Worm (Caenorhabditis elegans) whole organism, L3 larva: ENCODE measurements around the gene F58A3.4.

Source experiments
- R02D3.7 ChIP-seq: fragments of 150-350 bp; optimal IDR thresholded peaks from 2 replicates; lab custom pipeline; 2014; ENCODE audit warnings: missing biosample characterization, missing genetic modification characterization
- ZK546.5 ChIP-seq: sonication (generic microtip); optimal IDR thresholded peaks from 2 replicates; lab custom pipeline; 2017; ENCODE audit warnings: missing biosample characterization, missing genetic modification characterization
- ama-1 ChIP-seq: fragments of 150-350 bp; optimal IDR thresholded peaks from 2 replicates; lab custom pipeline; 2018
- ceh-16 ChIP-seq: sonication (generic microtip); optimal IDR thresholded peaks from 2 replicates; lab custom pipeline; 2017; ENCODE audit warnings: missing biosample characterization, missing genetic modification characterization
- ceh-28 ChIP-seq: fragments of 150-350 bp; optimal IDR thresholded peaks from 2 replicates; lab custom pipeline; 2014; ENCODE audit warnings: missing biosample characterization, missing genetic modification reagents, missing genetic modification characterization
- ceh-82 ChIP-seq: fragments of 150-350 bp; optimal IDR thresholded peaks from 2 replicates; lab custom pipeline; 2014; ENCODE audit warnings: missing biosample characterization, missing genetic modification characterization
- daf-12 ChIP-seq: fragments of 150-350 bp; optimal IDR thresholded peaks from 2 replicates; lab custom pipeline; 2014; ENCODE audit warnings: missing biosample characterization, missing genetic modification reagents, missing genetic modification characterization
- egl-5 ChIP-seq: fragments of 150-350 bp; optimal IDR thresholded peaks from 2 replicates; lab custom pipeline; 2017; ENCODE audit warnings: missing biosample characterization, missing genetic modification reagents, missing genetic modification characterization, inconsistent platforms
- elt-1 ChIP-seq: fragments of 150-350 bp; optimal IDR thresholded peaks from 2 replicates; lab custom pipeline; 2014; ENCODE audit warnings: missing biosample characterization, missing genetic modification characterization
- elt-2 ChIP-seq: sonication (generic microtip); optimal IDR thresholded peaks from 2 replicates; lab custom pipeline; 2016; ENCODE audit warnings: missing genetic modification reagents, mild to moderate bottlenecking, missing genetic modification characterization, missing compliant biosample characterization
- elt-3 ChIP-seq, 3 experiments: fragments of 150-350 bp in 1 of 3; sonication (generic microtip) in 2 of 3; optimal IDR thresholded peaks; 2 replicates in 2 of 3; 4 replicates in 1 of 3; lab custom pipeline; 2014 to 2017; ENCODE audit warnings: missing biosample characterization in 3 of 3, missing genetic modification characterization in 3 of 3
- eor-1 ChIP-seq, 2 experiments: fragments of 150-350 bp; optimal IDR thresholded peaks; 2 replicates each; lab custom pipeline; 2014 to 2018; ENCODE audit warnings: missing biosample characterization in 2 of 2, missing genetic modification characterization in 2 of 2
- fkh-2 ChIP-seq: fragments of 150-350 bp; optimal IDR thresholded peaks from 2 replicates; lab custom pipeline; 2014; ENCODE audit warnings: missing biosample characterization, missing genetic modification reagents, missing genetic modification characterization
- fos-1 ChIP-seq: fragments of 150-350 bp; optimal IDR thresholded peaks from 2 replicates; lab custom pipeline; 2014; ENCODE audit warnings: missing biosample characterization, missing genetic modification characterization
- hmg-11 ChIP-seq: sonication (generic microtip); optimal IDR thresholded peaks from 2 replicates; lab custom pipeline; 2016; ENCODE audit warnings: missing genetic modification characterization, missing compliant biosample characterization
- jun-1 ChIP-seq: fragments of 150-350 bp; optimal IDR thresholded peaks from 2 replicates; lab custom pipeline; 2014; ENCODE audit warnings: missing biosample characterization, missing genetic modification reagents, missing genetic modification characterization
- lin-15B ChIP-seq: fragments of 150-350 bp; optimal IDR thresholded peaks from 2 replicates; lab custom pipeline; 2014; ENCODE audit warnings: missing biosample characterization, missing genetic modification characterization
- lin-39 ChIP-seq: fragments of 150-350 bp; optimal IDR thresholded peaks from 2 replicates; lab custom pipeline; 2018; ENCODE audit warnings: missing biosample characterization, missing genetic modification reagents, missing genetic modification characterization
- lsy-12 ChIP-seq: sonication (generic microtip); optimal IDR thresholded peaks from 2 replicates; lab custom pipeline; 2016; ENCODE audit warnings: mild to moderate bottlenecking, missing genetic modification characterization, missing compliant biosample characterization
- mdl-1 ChIP-seq: fragments of 150-350 bp; optimal IDR thresholded peaks from 2 replicates; lab custom pipeline; 2014; ENCODE audit warnings: missing biosample characterization, missing genetic modification characterization
- mml-1 ChIP-seq: fragments of 150-350 bp; sonication (generic microtip); optimal IDR thresholded peaks from 3 replicates; lab custom pipeline; 2014; ENCODE audit warnings: missing biosample characterization, missing genetic modification characterization
- nfya-1 ChIP-seq: sonication (generic microtip); optimal IDR thresholded peaks from 2 replicates; lab custom pipeline; 2017; ENCODE audit warnings: missing genetic modification characterization, mild to moderate bottlenecking, missing compliant biosample characterization, antibody characterized with exemption, moderate library complexity; ENCODE audit not compliant: insufficient read depth
- nhr-12 ChIP-seq: fragments of 150-350 bp; optimal IDR thresholded peaks from 2 replicates; lab custom pipeline; 2014; ENCODE audit warnings: missing biosample characterization, missing genetic modification characterization
- nhr-23 ChIP-seq: fragments of 150-350 bp; optimal IDR thresholded peaks from 2 replicates; lab custom pipeline; 2014; ENCODE audit warnings: missing biosample characterization, missing genetic modification reagents, missing genetic modification characterization
- nhr-28 ChIP-seq: fragments of 150-350 bp; optimal IDR thresholded peaks from 2 replicates; lab custom pipeline; 2014; ENCODE audit warnings: missing biosample characterization, missing genetic modification characterization
- nhr-43 ChIP-seq: sonication (generic microtip); optimal IDR thresholded peaks from 2 replicates; lab custom pipeline; 2016; ENCODE audit warnings: mild to moderate bottlenecking, missing genetic modification characterization, missing compliant biosample characterization; ENCODE audit not compliant: poor library complexity, severe bottlenecking
- pha-4 ChIP-seq: fragments of 150-350 bp; optimal IDR thresholded peaks from 2 replicates; lab custom pipeline; 2014; ENCODE audit warnings: missing biosample characterization, missing genetic modification reagents, missing genetic modification characterization
- pqm-1 ChIP-seq: fragments of 150-350 bp; optimal IDR thresholded peaks from 2 replicates; lab custom pipeline; 2017; ENCODE audit warnings: missing biosample characterization, missing genetic modification characterization, inconsistent platforms
- skn-1 ChIP-seq: fragments of 150-350 bp; optimal IDR thresholded peaks from 2 replicates; lab custom pipeline; 2014; ENCODE audit warnings: missing biosample characterization, missing genetic modification characterization
- snpc-4 ChIP-seq: fragments of 150-350 bp; optimal IDR thresholded peaks from 2 replicates; lab custom pipeline; 2014; ENCODE audit warnings: missing biosample characterization, missing genetic modification characterization
- unc-39 ChIP-seq: sonication (generic microtip); optimal IDR thresholded peaks from 4 replicates; lab custom pipeline; 2017; ENCODE audit warnings: missing biosample characterization, missing genetic modification characterization
- unc-62 ChIP-seq: fragments of 150-350 bp; sonication (generic microtip); optimal IDR thresholded peaks from 4 replicates; lab custom pipeline; 2014; ENCODE audit warnings: missing biosample characterization, missing genetic modification reagents, missing genetic modification characterization
- zag-1 ChIP-seq: fragments of 150-350 bp; optimal IDR thresholded peaks from 2 replicates; lab custom pipeline; 2014; ENCODE audit warnings: missing biosample characterization, missing genetic modification characterization
- ztf-11 ChIP-seq: fragments of 150-350 bp; optimal IDR thresholded peaks from 2 replicates; lab custom pipeline; 2014; ENCODE audit warnings: missing biosample characterization, missing genetic modification characterization
- ztf-4 ChIP-seq: fragments of 150-350 bp; optimal IDR thresholded peaks from 2 replicates; lab custom pipeline; 2014; ENCODE audit warnings: missing biosample characterization, missing genetic modification characterization

The F58A3.4 gene

DNA sequence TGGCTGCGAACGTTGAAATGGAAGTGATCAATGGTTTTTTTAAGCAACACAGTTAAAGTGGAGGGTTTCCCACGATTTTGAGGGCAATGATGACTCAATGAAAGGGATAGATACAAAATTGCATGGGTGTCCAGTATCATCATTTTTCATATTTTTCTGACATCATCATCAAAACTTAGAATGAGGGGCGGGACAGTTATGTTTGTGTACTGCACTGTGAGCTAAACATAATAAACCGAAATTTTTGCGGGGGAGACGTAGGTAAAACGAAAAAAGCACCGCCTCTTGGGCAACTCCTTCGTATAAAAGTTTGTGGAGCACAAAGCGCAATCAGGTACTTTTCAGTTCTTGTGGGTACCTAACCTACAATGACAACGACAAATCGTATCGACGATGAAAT, 43.1 kb upstream of the F58A3.4 start, which contains the start of gene C09F12.2:
Gene C09F12.2 (plus strand): TSS at position 301 of the 400 bp plus-strand sequence.
- TF ChIP-seq zag-1 (tag; lab: Kevin White, UChicago): no peak
- no peak for TF ChIP-seq fkh-2 (tag; lab: Kevin White, UChicago)
- no peak for TF ChIP-seq hmg-11
- TF ChIP-seq ceh-16: no peak
- TF ChIP-seq ZK546.5: no peak
- no peak for TF ChIP-seq pha-4 (tag; lab: Kevin White, UChicago)
- no peak for TF ChIP-seq pqm-1 (tag; lab: Kevin White, UChicago)
- TF ChIP-seq nhr-28 (tag; lab: Kevin White, UChicago): no peak
- TF ChIP-seq unc-62 (GFP tag; lab: Kevin White, UChicago): no peak

DNA sequence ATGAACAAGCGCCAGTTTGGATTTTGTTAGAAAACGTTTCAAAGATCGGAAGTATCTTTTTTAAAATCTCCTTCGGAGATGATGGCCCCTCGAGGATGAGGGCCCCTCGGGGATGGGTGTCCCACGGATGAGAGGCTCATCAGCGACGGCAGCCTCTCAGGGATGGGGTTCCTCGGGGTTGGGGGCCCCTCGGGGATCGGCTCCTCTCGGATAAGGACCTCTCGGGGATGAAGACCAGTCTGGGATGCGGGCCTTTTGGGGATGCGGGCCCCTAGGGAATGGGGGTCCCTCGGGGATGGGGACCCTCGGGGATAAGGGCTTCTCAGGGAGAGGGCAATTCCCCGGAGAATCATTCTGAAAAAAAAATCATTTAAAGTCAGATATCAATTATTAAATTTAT, 39.9 kb upstream of the F58A3.4 start:
- no peak for TF ChIP-seq ceh-16
- TF ChIP-seq nfya-1 (tag; lab: Kevin White, UChicago): no peak
- no peak for TF ChIP-seq eor-1 (tag; optimal IDR thresholded peaks at IDR 0.05; lab: Kevin White, UChicago)
- no peak for TF ChIP-seq daf-12 (tag; lab: Kevin White, UChicago)
- no peak for TF ChIP-seq R02D3.7 (tag; lab: Kevin White, UChicago)
- TF ChIP-seq fos-1 (tag; lab: Kevin White, UChicago): no peak
- no peak for TF ChIP-seq unc-39
- no peak for TF ChIP-seq mml-1 (tag; lab: Kevin White, UChicago)
- TF ChIP-seq nhr-12: no peak
- no peak for TF ChIP-seq egl-5 (tag; lab: Kevin White, UChicago)
- no peak for TF ChIP-seq unc-62 (GFP tag; lab: Kevin White, UChicago)

DNA sequence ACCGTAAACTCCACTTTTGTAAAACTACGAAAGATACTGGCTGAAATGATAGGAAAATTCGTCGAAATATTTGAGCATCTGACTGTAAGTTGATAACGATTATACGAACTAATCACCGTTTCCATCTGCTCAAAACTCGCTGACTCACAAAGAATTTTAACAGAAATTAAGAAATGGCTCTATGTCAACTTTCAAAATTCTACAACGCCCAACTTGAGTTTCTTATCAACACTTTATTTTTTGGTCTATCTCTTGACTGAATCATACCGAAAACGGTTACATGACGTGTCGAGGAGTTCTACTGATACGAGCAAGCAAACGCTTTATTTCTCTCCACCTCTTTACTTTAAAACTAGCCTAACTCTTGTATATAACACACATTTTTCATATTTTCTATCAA, 36.7 kb upstream of the F58A3.4 start, which contains the start of gene clc-1:
Gene clc-1 (plus strand): TSS at position 264 of the 400 bp plus-strand sequence.
- TF ChIP-seq jun-1 (tag; lab: Kevin White, UChicago): peak; percentile 88
- TF ChIP-seq snpc-4 (tag; lab: Kevin White, UChicago): no peak
- peak; percentile 99 for TF ChIP-seq elt-2 (tag; lab: Kevin White, UChicago)
- peak; percentile 70 for TF ChIP-seq fos-1 (tag; lab: Kevin White, UChicago)
- no peak for TF ChIP-seq skn-1
- TF ChIP-seq lsy-12 (tag; lab: Kevin White, UChicago): no peak
- TF ChIP-seq lin-39 (tag; lab: Kevin White, UChicago): no peak
- peak; percentile 60 for TF ChIP-seq pha-4 (tag; lab: Kevin White, UChicago)
- TF ChIP-seq pqm-1 (tag; lab: Kevin White, UChicago): peak; percentile 87
- TF ChIP-seq ceh-28: no peak
- TF ChIP-seq, all 47 proteins: peak for 5

DNA sequence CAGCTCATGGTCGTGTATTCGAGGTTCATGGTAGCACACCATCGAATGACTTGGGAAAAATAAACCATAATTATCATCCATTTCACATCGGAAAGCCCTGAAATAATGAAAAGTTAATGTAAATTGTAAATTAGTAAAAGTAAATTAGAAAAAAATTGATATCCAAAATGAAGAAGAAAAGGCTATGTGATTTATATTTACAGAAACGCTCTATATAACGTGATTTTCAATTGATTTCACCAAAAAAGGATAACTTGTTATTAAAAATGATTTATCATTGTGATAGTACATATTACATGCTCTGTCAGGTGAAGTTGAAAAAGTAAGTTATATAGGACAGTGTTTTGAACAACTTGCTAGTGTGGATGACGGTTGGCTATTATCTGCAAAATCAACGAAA, 32.3 kb upstream of the F58A3.4 start, which contains the start of gene C09F12.3:
Gene C09F12.3 (minus strand): TSS at position 101 of the 400 bp plus-strand sequence.
- TF ChIP-seq unc-39 (no peak), nfya-1 (tag; lab: Kevin White, UChicago) (no peak), elt-3 (tag; optimal IDR thresholded peaks at IDR 0.05; lab: Kevin White, UChicago) (no peak), lin-39 (tag; lab: Kevin White, UChicago) (no peak), nhr-23 (tag; lab: Kevin White, UChicago) (no peak), pha-4 (tag; lab: Kevin White, UChicago) (no peak), ceh-28 (no peak), mml-1 (tag; lab: Kevin White, UChicago) (no peak), eor-1 (tag; optimal IDR thresholded peaks at IDR 0.05; lab: Kevin White, UChicago) (no peak), ztf-11 (tag; lab: Kevin White, UChicago) (no peak), ztf-4 (tag; lab: Kevin White, UChicago) (no peak), zag-1 (tag; lab: Kevin White, UChicago) (no peak), nhr-43 (tag; lab: Kevin White, UChicago) (no peak), R02D3.7 (tag; lab: Kevin White, UChicago) (no peak), mdl-1 (tag; lab: Kevin White, UChicago) (no peak), skn-1 (no peak), nhr-28 (tag; lab: Kevin White, UChicago) (no peak), ceh-82 (no peak), snpc-4 (tag; lab: Kevin White, UChicago) (no peak)

DNA sequence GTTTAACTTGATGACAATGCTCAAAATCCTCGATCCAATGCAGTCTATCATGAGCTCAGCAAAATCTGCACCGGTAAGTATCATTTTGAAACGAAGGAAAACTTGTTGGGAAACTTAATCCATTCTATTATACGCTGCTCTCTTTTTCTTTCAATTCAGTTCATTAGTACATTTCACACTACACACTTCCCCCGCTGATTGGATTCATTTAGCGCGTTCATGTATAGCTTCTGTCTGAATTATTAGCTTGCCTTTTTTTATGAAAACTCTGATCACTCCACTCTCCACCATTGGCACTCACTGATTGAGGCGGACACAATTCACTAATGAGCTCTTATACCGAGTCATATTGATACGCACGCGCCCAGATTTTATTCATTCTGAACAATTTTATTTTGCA, 27.8 kb upstream of the F58A3.4 start:
- TF ChIP-seq ama-1 (lab: Kevin White, UChicago) (no peak), ztf-4 (tag; lab: Kevin White, UChicago) (no peak), elt-3 (tag; optimal IDR thresholded peaks at IDR 0.05; lab: Kevin White, UChicago) (no peak), ZK546.5 (no peak), ceh-16 (no peak), ztf-11 (tag; lab: Kevin White, UChicago) (no peak), zag-1 (tag; lab: Kevin White, UChicago) (no peak), elt-2 (tag; lab: Kevin White, UChicago) (no peak), nhr-12 (no peak), lin-15B (tag; lab: Kevin White, UChicago) (no peak), jun-1 (tag; lab: Kevin White, UChicago) (no peak), mml-1 (tag; lab: Kevin White, UChicago) (no peak), elt-1 (tag; lab: Kevin White, UChicago) (no peak), snpc-4 (tag; lab: Kevin White, UChicago) (no peak), hmg-11 (no peak), nhr-28 (tag; lab: Kevin White, UChicago) (no peak), pqm-1 (tag; lab: Kevin White, UChicago) (no peak)
